Worm (Caenorhabditis elegans): Measurements from ENCODE around the gene sws-1.
A peak's percentile ranks its signal among the peaks of the same experiment; 100 is the strongest.

The sws-1 gene

ce11 chrV:18957267-18957843 is 23.9 kb downstream of the sws-1 start, which contains the start of gene hrg-10:
Gene hrg-10, minus strand, starts transcription at chrV:18957317.
- no peak for TF ChIP-seq pat-9 (tag; optimal IDR thresholded peaks at IDR 0.05)
- no peak for TF ChIP-seq pqm-1 (tag; optimal IDR thresholded peaks at IDR 0.05)
- no peak for TF ChIP-seq nhr-11 (tag; optimal IDR thresholded peaks at IDR 0.05)
- no peak for TF ChIP-seq pha-2 (tag; optimal IDR thresholded peaks at IDR 0.05)
- no peak for TF ChIP-seq K02D7.2 (tag; optimal IDR thresholded peaks at IDR 0.05)
- peak; percentile 62 for TF ChIP-seq elt-2 (tag; optimal IDR thresholded peaks at IDR 0.05)

ce11 chrV:18940826-18941225 is 40.5 kb downstream of the sws-1 start:
- peak; percentile 53 for TF ChIP-seq ceh-48 (tag; optimal IDR thresholded peaks at IDR 0.05)

- TF ChIP-seq F13H6.1 (tag; optimal IDR thresholded peaks at IDR 0.05): no peak
- no peak for TF ChIP-seq ceh-34 (tag; optimal IDR thresholded peaks at IDR 0.05)
- TF ChIP-seq sox-4 (tag; optimal IDR thresholded peaks at IDR 0.05): no peak
- TF ChIP-seq ceh-14 (tag; optimal IDR thresholded peaks at IDR 0.05): no peak
- no peak for TF ChIP-seq Y22D7AL.16 (tag; optimal IDR thresholded peaks at IDR 0.05)
- TF ChIP-seq K02D7.2 (tag; optimal IDR thresholded peaks at IDR 0.05): no peak
- TF ChIP-seq elt-4 (tag; optimal IDR thresholded peaks at IDR 0.05): no peak
- TF ChIP-seq ceh-18 (tag; optimal IDR thresholded peaks at IDR 0.05): no peak
- TF ChIP-seq hlh-15 (tag; optimal IDR thresholded peaks at IDR 0.05): no peak
- no peak for TF ChIP-seq ceh-9 (tag; optimal IDR thresholded peaks at IDR 0.05)
- TF ChIP-seq pat-9 (tag; optimal IDR thresholded peaks at IDR 0.05): no peak
These were observed 40.9 kb downstream of the sws-1 start, which contains the start of gene Y80D3A.8 for ce11 chrV:18940341-18940740. Gene Y80D3A.8, plus strand, starts transcription at chrV:18940641.

- TF ChIP-seq pat-9 (tag; optimal IDR thresholded peaks at IDR 0.05): no peak
These were observed 43.7 kb downstream of the sws-1 start for ce11 chrV:18937578-18937977.

ce11 chrV:18934539-18934938 is 46.7 kb downstream of the sws-1 start:
- no peak for TF ChIP-seq ceh-48 (tag; optimal IDR thresholded peaks at IDR 0.05)
- no peak for TF ChIP-seq eyg-1 (tag; optimal IDR thresholded peaks at IDR 0.05)
- TF ChIP-seq elt-4 (tag; optimal IDR thresholded peaks at IDR 0.05): no peak
- no peak for TF ChIP-seq fax-1 (tag; optimal IDR thresholded peaks at IDR 0.05)
- no peak for TF ChIP-seq pag-3 (tag; optimal IDR thresholded peaks at IDR 0.05; ENCODE audit: borderline replicate concordance)
- TF ChIP-seq nhr-11 (tag; optimal IDR thresholded peaks at IDR 0.05): peak; percentile 6
- TF ChIP-seq dmd-4 (tag; optimal IDR thresholded peaks at IDR 0.05; ENCODE audit: borderline replicate concordance): no peak

ce11 chrV:18931279-18931678 is 50.0 kb downstream of the sws-1 start, which contains the start of gene ptr-22:
Gene ptr-22, minus strand, starts transcription at chrV:18931379.
- no peak for TF ChIP-seq ceh-45 (GFP tag; IDR thresholded peaks at IDR 0.05)
- no peak for TF ChIP-seq eyg-1 (tag; optimal IDR thresholded peaks at IDR 0.05)
- TF ChIP-seq ceh-48 (tag; optimal IDR thresholded peaks at IDR 0.05): no peak
- TF ChIP-seq rnt-1 (tag; optimal IDR thresholded peaks at IDR 0.05): no peak
- no peak for TF ChIP-seq pqm-1 (tag; optimal IDR thresholded peaks at IDR 0.05)
- TF ChIP-seq nhr-232 (tag; optimal IDR thresholded peaks at IDR 0.05): no peak
- TF ChIP-seq mec-3 (tag; optimal IDR thresholded peaks at IDR 0.05; ENCODE audit: borderline replicate concordance): no peak
- no peak for TF ChIP-seq ztf-16 (tag; optimal IDR thresholded peaks at IDR 0.05)
- TF ChIP-seq syd-9 (tag; optimal IDR thresholded peaks at IDR 0.05): no peak
- TF ChIP-seq odd-2 (tag; optimal IDR thresholded peaks at IDR 0.05): no peak
- no peak for TF ChIP-seq sox-2 (GFP tag; IDR thresholded peaks at IDR 0.05)
- TF ChIP-seq ttx-3 (tag; optimal IDR thresholded peaks at IDR 0.05): no peak
- no peak for TF ChIP-seq K09A11.1 (tag; optimal IDR thresholded peaks at IDR 0.05; ENCODE audit: insufficient read depth)
- no peak for TF ChIP-seq pha-4 (tag; optimal IDR thresholded peaks at IDR 0.05)
- TF ChIP-seq ahr-1 (tag; optimal IDR thresholded peaks at IDR 0.05): no peak
- TF ChIP-seq fax-1 (tag; optimal IDR thresholded peaks at IDR 0.05): no peak
- TF ChIP-seq unc-86 (tag; optimal IDR thresholded peaks at IDR 0.05): no peak
- TF ChIP-seq C08G9.2 (tag; optimal IDR thresholded peaks at IDR 0.05): no peak
- TF ChIP-seq ref-2 (tag; optimal IDR thresholded peaks at IDR 0.05): no peak

Measured in whole organism, late embryonic.